Fruit fly (Drosophila melanogaster): ENCODE data around the gene CG4161.

dm6 chr2L:15468776-15469175 is 35.7 kb downstream of the CG4161 start:
- TF ChIP-seq h (optimal IDR thresholded peaks at IDR 0.05) (no peak), psq (optimal IDR thresholded peaks at IDR 0.05) (no peak), Myc (optimal IDR thresholded peaks at IDR 0.05) (no peak)
